Fruit fly (Drosophila melanogaster) whole organism, adult: ENCODE data around the gene CG9215.
A peak's percentile ranks its signal among the peaks of the same experiment; 100 is the strongest.

ENCODE experiments used
- CG11617 ChIP-seq: fragments of 200-800 bp; sonication (Bioruptor generic); optimal IDR thresholded peaks from 2 replicates; lab custom pipeline; 2017; ENCODE audit warnings: mild to moderate bottlenecking, missing biosample characterization, missing genetic modification reagents, missing genetic modification characterization
- CG12768 ChIP-seq: fragments of 200-800 bp; sonication (Bioruptor generic); optimal IDR thresholded peaks from 2 replicates; lab custom pipeline; 2017; ENCODE audit warnings: missing biosample characterization, missing genetic modification characterization, mild to moderate bottlenecking, moderate library complexity, missing genetic modification reagents
- CG14711 ChIP-seq: fragments of 200-800 bp; sonication (Bioruptor generic); optimal IDR thresholded peaks from 2 replicates; lab custom pipeline; 2018; ENCODE audit warnings: missing biosample characterization, mild to moderate bottlenecking, missing genetic modification characterization, moderate library complexity
- CG1620 ChIP-seq: fragments of 200-800 bp; sonication (Bioruptor generic); optimal IDR thresholded peaks from 2 replicates; lab custom pipeline; 2016; ENCODE audit warnings: missing biosample characterization, missing genetic modification characterization
- CG33017 ChIP-seq: fragments of 200-800 bp; sonication (Bioruptor generic); optimal IDR thresholded peaks from 2 replicates; lab custom pipeline; 2018; ENCODE audit warnings: missing biosample characterization, mild to moderate bottlenecking, missing genetic modification characterization, moderate library complexity
- CG5204 ChIP-seq: fragments of 200-800 bp; sonication (Bioruptor generic); optimal IDR thresholded peaks from 2 replicates; lab custom pipeline; 2016; ENCODE audit warnings: missing biosample characterization, missing genetic modification characterization
- CG7045 ChIP-seq: fragments of 200-800 bp; sonication (Bioruptor generic); optimal IDR thresholded peaks from 2 replicates; lab custom pipeline; 2017; ENCODE audit warnings: missing biosample characterization, mild to moderate bottlenecking, missing genetic modification characterization
- CG7101 ChIP-seq: fragments of 200-800 bp; sonication (Bioruptor generic); optimal IDR thresholded peaks from 2 replicates; lab custom pipeline; 2018; ENCODE audit warnings: missing biosample characterization, mild to moderate bottlenecking, missing genetic modification characterization, moderate library complexity
- Clk ChIP-seq: fragments of 200-800 bp; sonication (Bioruptor generic); optimal IDR thresholded peaks from 2 replicates; lab custom pipeline; 2017; ENCODE audit warnings: missing biosample characterization, missing genetic modification characterization
- Crg-1 ChIP-seq: fragments of 200-800 bp; sonication (Bioruptor generic); optimal IDR thresholded peaks from 2 replicates; lab custom pipeline; 2016; ENCODE audit warnings: missing biosample characterization, missing genetic modification characterization
- Hr96 ChIP-seq: fragments of 200-800 bp; sonication (Bioruptor generic); optimal IDR thresholded peaks from 2 replicates; lab custom pipeline; 2016; ENCODE audit warnings: missing biosample characterization, missing genetic modification characterization
- Mnt ChIP-seq: fragments of 200-800 bp; sonication (Bioruptor generic); optimal IDR thresholded peaks from 2 replicates; lab custom pipeline; 2016; ENCODE audit warnings: missing biosample characterization, mild to moderate bottlenecking, missing genetic modification characterization
- bab1 ChIP-seq: fragments of 200-800 bp; sonication (Bioruptor generic); optimal IDR thresholded peaks from 3 replicates; lab custom pipeline; 2019; ENCODE audit warnings: missing biosample characterization, mild to moderate bottlenecking, missing genetic modification characterization, moderate library complexity
- cic ChIP-seq: fragments of 200-800 bp; sonication (Bioruptor generic); optimal IDR thresholded peaks from 2 replicates; lab custom pipeline; 2017; ENCODE audit warnings: missing biosample characterization, mild to moderate bottlenecking, missing genetic modification characterization, moderate library complexity
- cnc ChIP-seq, 2 experiments: fragments of >200 bp; optimal IDR thresholded peaks; 2 replicates each; lab custom pipeline; 2017
- kay ChIP-seq: fragments of 200-800 bp; sonication (Bioruptor generic); peaks from one replicate; lab custom pipeline; 2016; ENCODE audit warnings: missing biosample characterization, missing genetic modification characterization, borderline replicate concordance
- ovo ChIP-seq: fragments of 200-800 bp; sonication (Bioruptor generic); optimal IDR thresholded peaks from 2 replicates; lab custom pipeline; 2016; ENCODE audit warnings: missing biosample characterization, missing genetic modification characterization
- pad ChIP-seq: fragments of 200-800 bp; sonication (Bioruptor generic); optimal IDR thresholded peaks from 3 replicates; lab custom pipeline; 2017; ENCODE audit warnings: missing biosample characterization, missing genetic modification characterization, mild to moderate bottlenecking, moderate library complexity, missing genetic modification reagents
- tj ChIP-seq: fragments of 200-800 bp; sonication (Bioruptor generic); optimal IDR thresholded peaks from 3 replicates; lab custom pipeline; 2017; ENCODE audit warnings: missing biosample characterization, mild to moderate bottlenecking, missing genetic modification characterization, moderate library complexity
- toe ChIP-seq: fragments of 200-800 bp; sonication (Bioruptor generic); optimal IDR thresholded peaks from 2 replicates; lab custom pipeline; 2016; ENCODE audit warnings: missing biosample characterization, missing genetic modification characterization

CG9215 gene

DNA sequence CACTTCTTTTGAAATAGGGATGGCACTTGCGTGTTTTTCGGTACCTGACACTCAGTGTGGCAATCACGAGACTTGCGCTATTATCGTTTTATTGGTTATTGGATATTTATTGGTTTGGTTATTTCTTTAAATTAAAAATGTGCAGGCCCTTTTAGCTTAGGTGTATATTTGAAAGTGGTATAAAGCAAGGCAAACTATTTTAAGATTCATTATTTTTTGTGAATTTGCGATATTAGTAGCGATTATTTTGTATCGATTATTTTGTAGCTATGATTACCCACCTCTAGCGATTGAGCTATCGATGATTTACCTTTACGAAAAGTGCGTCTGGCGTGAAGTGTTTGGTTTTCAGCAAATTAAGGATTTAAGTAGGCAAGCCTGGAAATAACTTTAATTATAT is at the start of gene CG9215, which contains the start of gene CG8097:
CG9215 (minus strand) TSS at position 22 of the 400 bp plus-strand sequence.
CG8097 (plus strand) TSS at position 307 of the 400 bp plus-strand sequence.
- TF ChIP-seq pad (peak; percentile 49), CG7045 (GFP tag; lab: Kevin White, UChicago) (no peak), CG7101 (tag; lab: Kevin White, UChicago) (peak; percentile 58), CG5204 (GFP tag; lab: Kevin White, UChicago) (peak; percentile 64), Hr96 (GFP tag; lab: Kevin White, UChicago) (peak; percentile 75), CG33017 (tag; lab: Kevin White, UChicago) (no peak), bab1 (GFP tag; lab: Kevin White, UChicago) (peak; percentile 65), Mnt (GFP tag; lab: Kevin White, UChicago) (peak; percentile 69), CG14711 (peak; percentile 58), CG11617 (GFP tag; lab: Kevin White, UChicago) (peak; percentile 57), Clk (GFP tag; lab: Kevin White, UChicago) (no peak), Crg-1 (GFP tag; lab: Kevin White, UChicago) (peak; percentile 51), toe (peak; percentile 73), ovo (GFP tag; lab: Kevin White, UChicago) (peak; percentile 38), CG1620 (peak; percentile 83), CG12768 (GFP tag; lab: Kevin White, UChicago) (no peak), tj (peak; percentile 15), kay (GFP tag; lab: Kevin White, UChicago) (no peak)

- TF ChIP-seq CG1620 (no peak), toe (no peak), kay (GFP tag; lab: Kevin White, UChicago) (no peak), cnc (optimal IDR thresholded peaks at IDR 0.05; lab: Kevin White, UChicago) (no peak), Crg-1 (GFP tag; lab: Kevin White, UChicago) (no peak), tj (no peak), cic (GFP tag; lab: Kevin White, UChicago) (no peak), Mnt (GFP tag; lab: Kevin White, UChicago) (no peak), CG5204 (GFP tag; lab: Kevin White, UChicago) (no peak), ovo (GFP tag; lab: Kevin White, UChicago) (no peak)
These were observed 48.8 kb upstream of the CG9215 start for dm6 chrX:15631465-15631864.

DNA sequence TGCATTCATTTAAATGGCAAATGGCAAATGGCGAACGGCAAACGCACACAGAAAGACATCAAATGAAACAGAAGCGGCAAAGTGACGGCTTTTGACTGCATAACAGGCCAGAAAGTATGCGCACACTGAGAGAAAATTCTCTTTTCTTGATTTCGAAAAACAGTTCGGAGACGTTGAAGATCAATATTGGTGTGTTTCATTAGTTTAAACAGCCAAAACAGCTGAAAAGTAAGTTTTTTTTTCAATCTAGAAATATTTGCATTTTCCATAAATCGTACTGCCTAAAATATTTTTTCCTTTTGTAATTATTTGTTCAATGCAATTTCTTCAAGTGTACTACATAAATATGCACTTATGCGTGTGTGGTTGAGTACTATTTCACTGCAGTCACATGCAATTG is 48.1 kb upstream of the CG9215 start:
- TF ChIP-seq pad (no peak), CG11617 (GFP tag; lab: Kevin White, UChicago) (no peak), kay (GFP tag; lab: Kevin White, UChicago) (no peak), CG12768 (GFP tag; lab: Kevin White, UChicago) (no peak), toe (no peak), CG7045 (GFP tag; lab: Kevin White, UChicago) (no peak)

- TF ChIP-seq Mnt (GFP tag; lab: Kevin White, UChicago) (no peak), CG14711 (no peak), ovo (GFP tag; lab: Kevin White, UChicago) (no peak), CG1620 (no peak), CG33017 (tag; lab: Kevin White, UChicago) (no peak), tj (no peak), toe (no peak), CG5204 (GFP tag; lab: Kevin White, UChicago) (no peak), kay (GFP tag; lab: Kevin White, UChicago) (no peak), CG7045 (GFP tag; lab: Kevin White, UChicago) (no peak), Clk (GFP tag; lab: Kevin White, UChicago) (no peak), CG7101 (tag; lab: Kevin White, UChicago) (no peak)
These were observed 47.3 kb upstream of the CG9215 start for dm6 chrX:15629962-15630361.

dm6 chrX:15626279-15626678 is 43.6 kb upstream of the CG9215 start:
- TF ChIP-seq tj (peak; percentile 30), bab1 (GFP tag; lab: Kevin White, UChicago) (peak; percentile 42), Crg-1 (GFP tag; lab: Kevin White, UChicago) (peak; percentile 14), CG1620 (no peak), Hr96 (GFP tag; lab: Kevin White, UChicago) (peak; percentile 8), CG7101 (tag; lab: Kevin White, UChicago) (no peak)

dm6 chrX:15623809-15624208 is 41.1 kb upstream of the CG9215 start:
- no peak for TF ChIP-seq cnc (optimal IDR thresholded peaks at IDR 0.05; lab: Kevin White, UChicago)
- no peak for TF ChIP-seq CG33017 (tag; lab: Kevin White, UChicago)
- no peak for TF ChIP-seq toe
- TF ChIP-seq CG11617 (GFP tag; lab: Kevin White, UChicago): no peak
- TF ChIP-seq Clk (GFP tag; lab: Kevin White, UChicago): no peak
- no peak for TF ChIP-seq CG7045 (GFP tag; lab: Kevin White, UChicago)
- no peak for TF ChIP-seq CG14711
- TF ChIP-seq tj: no peak
- TF ChIP-seq kay (GFP tag; lab: Kevin White, UChicago): no peak
- no peak for TF ChIP-seq cic (GFP tag; lab: Kevin White, UChicago)
- TF ChIP-seq CG1620: no peak
- no peak for TF ChIP-seq CG7101 (tag; lab: Kevin White, UChicago)
- no peak for TF ChIP-seq CG5204 (GFP tag; lab: Kevin White, UChicago)
- TF ChIP-seq ovo (GFP tag; lab: Kevin White, UChicago): no peak
- TF ChIP-seq Hr96 (GFP tag; lab: Kevin White, UChicago): no peak
- no peak for TF ChIP-seq Mnt (GFP tag; lab: Kevin White, UChicago)

DNA sequence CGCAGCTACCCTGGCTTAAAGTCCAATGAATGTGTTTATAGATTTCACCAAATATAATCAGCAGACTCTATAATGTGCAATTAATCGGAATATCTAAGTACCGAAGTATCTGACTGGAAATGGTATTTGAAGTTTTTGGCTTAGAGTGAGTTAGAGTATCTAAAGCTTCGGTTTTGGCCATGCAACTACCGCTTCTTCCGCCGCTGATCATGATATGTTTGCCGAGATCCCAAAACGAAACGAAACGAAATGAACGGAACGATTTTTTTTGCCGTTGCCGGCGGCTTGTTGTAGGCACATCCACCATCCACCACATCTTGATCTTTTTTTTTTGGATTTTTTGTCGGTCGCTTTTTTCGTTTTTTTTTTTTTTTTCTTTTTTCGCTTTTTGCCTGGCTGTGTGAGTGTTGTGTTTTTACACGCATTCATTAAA is 40.3 kb upstream of the CG9215 start:
- no peak for TF ChIP-seq Crg-1 (GFP tag; lab: Kevin White, UChicago)
- TF ChIP-seq Mnt (GFP tag; lab: Kevin White, UChicago): no peak
- TF ChIP-seq pad: no peak
- no peak for TF ChIP-seq CG7045 (GFP tag; lab: Kevin White, UChicago)
- TF ChIP-seq CG1620: no peak
- no peak for TF ChIP-seq CG7101 (tag; lab: Kevin White, UChicago)
- no peak for TF ChIP-seq CG33017 (tag; lab: Kevin White, UChicago)
- TF ChIP-seq Hr96 (GFP tag; lab: Kevin White, UChicago): no peak
- TF ChIP-seq bab1 (GFP tag; lab: Kevin White, UChicago): no peak
- TF ChIP-seq kay (GFP tag; lab: Kevin White, UChicago): no peak
